Worm (Caenorhabditis elegans) whole organism, late embryonic: ENCODE results near the gene F16G10.3.
A peak's percentile ranks its signal among the peaks of the same experiment; 100 is the strongest.

Source experiments
- F13H6.1 ChIP-seq: sonication (generic microtip); optimal IDR thresholded peaks from 2 replicates; lab custom pipeline; 2016; ENCODE audit warnings: missing genetic modification characterization, missing compliant biosample characterization
- K02D7.2 ChIP-seq: sonication (generic microtip); optimal IDR thresholded peaks from 2 replicates; lab custom pipeline; 2017; ENCODE audit warnings: mild to moderate bottlenecking, missing genetic modification characterization, missing compliant biosample characterization
- K09A11.1 ChIP-seq: sonication (generic microtip); optimal IDR thresholded peaks from 2 replicates; lab custom pipeline; 2017; ENCODE audit warnings: antibody characterized with exemption, mild to moderate bottlenecking, missing genetic modification characterization, missing compliant biosample characterization; ENCODE audit not compliant: insufficient read depth
- ceh-14 ChIP-seq: sonication (generic microtip); optimal IDR thresholded peaks from 2 replicates; lab custom pipeline; 2016; ENCODE audit warnings: missing genotype, missing genetic modification characterization, missing compliant biosample characterization
- ceh-18 ChIP-seq: sonication (generic microtip); optimal IDR thresholded peaks from 2 replicates; lab custom pipeline; 2016; ENCODE audit warnings: missing genetic modification characterization, missing compliant biosample characterization
- ceh-19 ChIP-seq: fragments of 200-800 bp; sonication (Bioruptor generic); optimal IDR thresholded peaks from 2 replicates; lab custom pipeline; 2018; ENCODE audit warnings: mild to moderate bottlenecking, missing genetic modification characterization, missing compliant biosample characterization
- ceh-2 ChIP-seq: sonication (generic microtip); optimal IDR thresholded peaks from 2 replicates; lab custom pipeline; 2016; ENCODE audit warnings: missing genotype, missing genetic modification characterization, missing compliant biosample characterization
- ceh-24 ChIP-seq: sonication (generic microtip); optimal IDR thresholded peaks from 2 replicates; lab custom pipeline; 2016; ENCODE audit warnings: mild to moderate bottlenecking, missing genetic modification characterization, missing compliant biosample characterization
- ceh-30 ChIP-seq: fragments of 150-350 bp; optimal IDR thresholded peaks from 2 replicates; lab custom pipeline; 2014; ENCODE audit warnings: missing biosample characterization, missing genetic modification characterization
- ceh-31 ChIP-seq: sonication (generic microtip); optimal IDR thresholded peaks from 2 replicates; lab custom pipeline; 2016; ENCODE audit warnings: missing genetic modification characterization, missing compliant biosample characterization
- ceh-6 ChIP-seq: fragments of 200-800 bp; sonication (Bioruptor generic); optimal IDR thresholded peaks from 2 replicates; lab custom pipeline; 2018; ENCODE audit warnings: mild to moderate bottlenecking, missing genetic modification characterization, missing compliant biosample characterization
- ceh-9 ChIP-seq: sonication (generic microtip); optimal IDR thresholded peaks from 2 replicates; lab custom pipeline; 2016; ENCODE audit warnings: mild to moderate bottlenecking, missing genetic modification characterization, inconsistent platforms, missing compliant biosample characterization
- dmd-4 ChIP-seq: sonication (generic microtip); optimal IDR thresholded peaks from 2 replicates; lab custom pipeline; 2016; ENCODE audit warnings: borderline replicate concordance, missing genetic modification characterization, missing compliant biosample characterization
- dve-1 ChIP-seq: sonication (generic microtip); optimal IDR thresholded peaks from 2 replicates; lab custom pipeline; 2017; ENCODE audit warnings: antibody characterized with exemption, mild to moderate bottlenecking, missing genetic modification characterization, missing compliant biosample characterization
- elt-2 ChIP-seq: sonication (generic microtip); optimal IDR thresholded peaks from 2 replicates; lab custom pipeline; 2016; ENCODE audit warnings: missing genetic modification reagents, missing genetic modification characterization, missing compliant biosample characterization
- elt-4 ChIP-seq: sonication (generic microtip); optimal IDR thresholded peaks from 2 replicates; lab custom pipeline; 2016; ENCODE audit warnings: missing genetic modification characterization, missing compliant biosample characterization
- ets-4 ChIP-seq: sonication (generic microtip); optimal IDR thresholded peaks from 2 replicates; lab custom pipeline; 2016; ENCODE audit warnings: missing genetic modification characterization, missing compliant biosample characterization
- fax-1 ChIP-seq: sonication (generic microtip); optimal IDR thresholded peaks from 2 replicates; lab custom pipeline; 2016; ENCODE audit warnings: missing genotype, missing genetic modification characterization, missing compliant biosample characterization
- fkh-10 ChIP-seq: fragments of 150-350 bp; optimal IDR thresholded peaks from 2 replicates; lab custom pipeline; 2014; ENCODE audit warnings: missing biosample characterization, missing genetic modification reagents, missing genetic modification characterization
- fkh-6 ChIP-seq: sonication (generic microtip); optimal IDR thresholded peaks from 2 replicates; lab custom pipeline; 2016; ENCODE audit warnings: missing genetic modification characterization, missing compliant biosample characterization
- hlh-13 ChIP-seq: fragments of 200-800 bp; sonication (Bioruptor generic); optimal IDR thresholded peaks from 2 replicates; lab custom pipeline; 2018; ENCODE audit warnings: mild to moderate bottlenecking, missing genetic modification characterization, missing compliant biosample characterization
- hlh-15 ChIP-seq: sonication (generic microtip); optimal IDR thresholded peaks from 2 replicates; lab custom pipeline; 2016; ENCODE audit warnings: missing genetic modification characterization, missing compliant biosample characterization
- hlh-30 ChIP-seq: sonication (generic microtip); optimal IDR thresholded peaks from 2 replicates; lab custom pipeline; 2017; ENCODE audit warnings: antibody characterized with exemption, missing genetic modification characterization, missing compliant biosample characterization; ENCODE audit not compliant: insufficient read depth
- hlh-8 ChIP-seq: sonication (generic microtip); optimal IDR thresholded peaks from 2 replicates; lab custom pipeline; 2016; ENCODE audit warnings: missing genotype, missing genetic modification characterization, missing compliant biosample characterization
- lim-6 ChIP-seq: sonication (generic microtip); optimal IDR thresholded peaks from 2 replicates; lab custom pipeline; 2016; ENCODE audit warnings: missing genetic modification characterization, missing compliant biosample characterization
- lin-11 ChIP-seq: fragments of 200-800 bp; sonication (Bioruptor generic); optimal IDR thresholded peaks from 2 replicates; lab custom pipeline; 2018; ENCODE audit warnings: mild to moderate bottlenecking, missing genetic modification characterization, missing compliant biosample characterization
- madf-2 ChIP-seq: sonication (generic microtip); optimal IDR thresholded peaks from 2 replicates; lab custom pipeline; 2017; ENCODE audit warnings: missing genetic modification characterization, missing compliant biosample characterization
- mec-3 ChIP-seq: sonication (generic microtip); optimal IDR thresholded peaks from 2 replicates; lab custom pipeline; 2016; ENCODE audit warnings: borderline replicate concordance, missing genetic modification characterization, missing compliant biosample characterization
- nfya-1 ChIP-seq: sonication (generic microtip); optimal IDR thresholded peaks from 2 replicates; lab custom pipeline; 2017; ENCODE audit warnings: missing genetic modification characterization, mild to moderate bottlenecking, missing compliant biosample characterization, antibody characterized with exemption, moderate library complexity
- nhr-11 ChIP-seq: fragments of 150-350 bp; optimal IDR thresholded peaks from 2 replicates; lab custom pipeline; 2014; ENCODE audit warnings: missing biosample characterization, missing genetic modification characterization
- nhr-232 ChIP-seq: sonication (generic microtip); optimal IDR thresholded peaks from 2 replicates; lab custom pipeline; 2016; ENCODE audit warnings: missing genetic modification characterization, missing compliant biosample characterization
- npax-4 ChIP-seq: sonication (generic microtip); optimal IDR thresholded peaks from 2 replicates; lab custom pipeline; 2016; ENCODE audit warnings: missing genetic modification characterization, missing compliant biosample characterization
- pag-3 ChIP-seq: sonication (generic microtip); optimal IDR thresholded peaks from 2 replicates; lab custom pipeline; 2016; ENCODE audit warnings: missing compliant biosample characterization, missing genetic modification characterization, borderline replicate concordance
- pax-1 ChIP-seq: fragments of 150-350 bp; optimal IDR thresholded peaks from 2 replicates; lab custom pipeline; 2014; ENCODE audit warnings: missing biosample characterization, missing genetic modification characterization
- pqm-1 ChIP-seq: sonication (generic microtip); optimal IDR thresholded peaks from 2 replicates; lab custom pipeline; 2016; ENCODE audit warnings: missing genetic modification characterization, missing compliant biosample characterization
- pros-1 ChIP-seq: fragments of 150-350 bp; optimal IDR thresholded peaks from 2 replicates; lab custom pipeline; 2014; ENCODE audit warnings: missing biosample characterization, missing genetic modification reagents, missing genetic modification characterization
- rnt-1 ChIP-seq: sonication (generic microtip); optimal IDR thresholded peaks from 2 replicates; lab custom pipeline; 2016; ENCODE audit warnings: missing genetic modification characterization, missing compliant biosample characterization
- syd-9 ChIP-seq: sonication (generic microtip); optimal IDR thresholded peaks from 2 replicates; lab custom pipeline; 2016; ENCODE audit warnings: mild to moderate bottlenecking, missing genetic modification characterization, moderate library complexity, missing compliant biosample characterization
- tbx-2 ChIP-seq: sonication (generic microtip); optimal IDR thresholded peaks from 2 replicates; lab custom pipeline; 2016; ENCODE audit warnings: missing genetic modification characterization, missing compliant biosample characterization
- ttx-3 ChIP-seq: sonication (generic microtip); optimal IDR thresholded peaks from 2 replicates; lab custom pipeline; 2016; ENCODE audit warnings: missing genetic modification reagents, missing genetic modification characterization, missing compliant biosample characterization
- unc-3 ChIP-seq, 2 experiments: fragments of 200-800 bp in 1 of 2; sonication (Bioruptor generic) in 1 of 2; sonication (generic microtip) in 1 of 2; conservative IDR thresholded peaks in 1 of 2; optimal IDR thresholded peaks in 1 of 2; 2 replicates each; pipeline versions ENCODE4 v1.3.6 to Lab custom; 2016 to 2022; ENCODE audit warnings: missing compliant biosample characterization in 2 of 2, missing genetic modification characterization in 2 of 2, missing genetic modification reagents in 1 of 2
- unc-42 ChIP-seq: sonication (generic microtip); optimal IDR thresholded peaks from 2 replicates; lab custom pipeline; 2016; ENCODE audit warnings: missing genotype, missing genetic modification characterization, missing compliant biosample characterization
- unc-86 ChIP-seq: sonication (generic microtip); optimal IDR thresholded peaks from 2 replicates; lab custom pipeline; 2016; ENCODE audit warnings: missing genetic modification characterization, missing compliant biosample characterization
- zip-5 ChIP-seq: sonication (generic microtip); optimal IDR thresholded peaks from 2 replicates; lab custom pipeline; 2016; ENCODE audit warnings: missing genetic modification characterization, missing compliant biosample characterization
- ztf-16 ChIP-seq: sonication (generic microtip); optimal IDR thresholded peaks from 2 replicates; lab custom pipeline; 2017; ENCODE audit warnings: missing genetic modification characterization, missing compliant biosample characterization

The F16G10.3 gene

ce11 chrII:2368956-2369355 lies 3.2 kb upstream of the F16G10.3 start, which contains the start of gene hpo-25:
Gene hpo-25, plus strand, starts transcription at chrII:2369256.
- TF ChIP-seq ttx-3 (tag; lab: Kevin White, UChicago), result no peak
- TF ChIP-seq unc-42 (tag; lab: Kevin White, UChicago), result no peak
- no peak for TF ChIP-seq fax-1 (tag; lab: Kevin White, UChicago)
- no peak for TF ChIP-seq lin-11 (tag; lab: Kevin White, UChicago)
- no peak for TF ChIP-seq ets-4 (tag; lab: Kevin White, UChicago)
- TF ChIP-seq ceh-2 (tag; lab: Kevin White, UChicago), result no peak
- no peak for TF ChIP-seq rnt-1
- no peak for TF ChIP-seq syd-9 (tag; lab: Kevin White, UChicago)
- TF ChIP-seq fkh-6, result no peak
- TF ChIP-seq unc-86 (tag; lab: Kevin White, UChicago), result no peak
- no peak for TF ChIP-seq npax-4 (tag; lab: Kevin White, UChicago)
- TF ChIP-seq, all 69 proteins: peak for 0

- TF ChIP-seq ztf-16 (no peak), ceh-6 (no peak), nfya-1 (no peak), ceh-31 (tag; lab: Kevin White, UChicago) (no peak), nhr-232 (tag; lab: Kevin White, UChicago) (no peak), ceh-18 (tag; lab: Kevin White, UChicago) (no peak), F13H6.1 (no peak), hlh-13 (GFP tag; lab: Kevin White, UChicago) (no peak), hlh-8 (no peak), dve-1 (no peak), lim-6 (tag; lab: Kevin White, UChicago) (no peak), syd-9 (tag; lab: Kevin White, UChicago) (no peak)
Observed at ce11 chrII:2374973-2375372, 2.8 kb downstream of the F16G10.3 start, which contains the start of gene F16G10.2. Gene F16G10.2, plus strand, starts transcription at chrII:2375273.

DNA sequence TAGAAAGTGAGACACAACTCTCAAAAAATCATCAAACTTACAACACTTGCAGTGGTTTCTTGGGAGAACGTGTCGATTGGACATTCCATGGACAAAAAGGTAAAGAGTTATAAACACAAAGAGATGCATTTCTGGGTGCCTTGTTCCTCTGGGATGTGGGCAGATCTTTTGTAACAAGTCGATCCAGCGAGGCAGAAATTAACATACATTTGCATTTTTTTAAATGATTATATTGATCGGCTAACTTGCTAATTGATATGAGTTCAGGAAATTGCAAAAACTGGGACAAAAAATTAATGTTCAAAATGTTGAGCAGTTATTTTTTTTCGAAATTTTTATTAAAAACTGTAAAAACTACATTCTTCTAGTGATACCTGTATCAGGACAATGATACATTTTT lies 5.6 kb downstream of the F16G10.3 start, which contains the start of gene F16G10.6:
TSS of gene F16G10.6 (minus strand) at position 101 of the 400 bp plus-strand sequence.
- TF ChIP-seq pqm-1 (tag; lab: Kevin White, UChicago) (no peak), lim-6 (tag; lab: Kevin White, UChicago) (no peak), ceh-9 (tag; lab: Kevin White, UChicago) (no peak), rnt-1 (no peak), ceh-18 (tag; lab: Kevin White, UChicago) (no peak), unc-3 (GFP tag; conservative IDR thresholded peaks at IDR 0.05; lab: Robert Waterston, UW) (no peak), unc-3 (tag; optimal IDR thresholded peaks at IDR 0.05; lab: Kevin White, UChicago) (no peak), ceh-19 (GFP tag; lab: Kevin White, UChicago) (no peak), syd-9 (tag; lab: Kevin White, UChicago) (no peak), elt-4 (tag; lab: Kevin White, UChicago) (no peak), pros-1 (no peak), ceh-24 (tag; lab: Kevin White, UChicago) (no peak), dmd-4 (tag; lab: Kevin White, UChicago) (no peak), ets-4 (tag; lab: Kevin White, UChicago) (no peak), K09A11.1 (no peak), ceh-30 (no peak), hlh-13 (GFP tag; lab: Kevin White, UChicago) (no peak), hlh-8 (no peak), madf-2 (no peak), unc-86 (tag; lab: Kevin White, UChicago) (no peak)

DNA sequence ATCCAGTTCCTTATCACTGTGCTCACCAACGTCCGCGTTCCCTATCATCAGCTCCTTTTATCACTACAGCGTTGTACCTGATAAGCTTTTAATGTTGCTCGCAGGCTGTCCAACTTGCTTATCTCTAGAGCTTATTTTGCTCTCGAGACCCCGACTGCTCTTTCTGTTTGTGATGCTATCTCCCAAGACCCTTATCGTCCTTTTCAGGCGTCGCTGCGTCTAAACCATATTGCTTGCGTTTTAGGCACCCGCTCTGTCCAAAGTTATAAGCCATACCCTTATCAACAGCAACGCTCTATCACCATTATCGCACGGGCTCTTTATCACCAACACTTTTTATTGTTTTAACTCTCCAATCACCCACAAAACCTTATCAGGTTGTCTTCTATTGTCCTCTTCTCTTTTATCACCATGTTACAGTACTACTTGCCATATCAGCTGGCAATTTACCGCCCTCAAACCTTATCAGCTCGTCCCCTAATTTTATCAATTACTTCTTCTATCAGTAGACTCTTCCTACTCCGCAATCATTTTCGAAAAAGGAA lies 6.3 kb downstream of the F16G10.3 start:
- TF ChIP-seq nhr-232 (tag; lab: Kevin White, UChicago), result no peak
- TF ChIP-seq fkh-6, result no peak
- no peak for TF ChIP-seq lim-6 (tag; lab: Kevin White, UChicago)
- no peak for TF ChIP-seq tbx-2
- TF ChIP-seq unc-86 (tag; lab: Kevin White, UChicago), result no peak
- TF ChIP-seq pax-1 (tag; lab: Kevin White, UChicago), result no peak
- no peak for TF ChIP-seq nfya-1
- peak; percentile 100 for TF ChIP-seq elt-2 (tag; lab: Kevin White, UChicago)
- TF ChIP-seq hlh-15, result no peak
- TF ChIP-seq ceh-14 (tag; lab: Kevin White, UChicago), result no peak
- TF ChIP-seq pros-1, result no peak
- peak; percentile 36 for TF ChIP-seq elt-4 (tag; lab: Kevin White, UChicago)
- peak; percentile 57 for TF ChIP-seq ets-4 (tag; lab: Kevin White, UChicago)
- TF ChIP-seq K02D7.2 (tag; lab: Kevin White, UChicago), result no peak
- TF ChIP-seq pag-3 (tag; lab: Kevin White, UChicago), result no peak
- TF ChIP-seq hlh-30 (tag; lab: Kevin White, UChicago), result no peak
- TF ChIP-seq zip-5 (tag; lab: Kevin White, UChicago), result peak; percentile 70
- TF ChIP-seq fkh-10, result no peak
- TF ChIP-seq nhr-11 (tag; lab: Kevin White, UChicago), result no peak
- no peak for TF ChIP-seq mec-3 (tag; lab: Kevin White, UChicago)
- peak; percentile 98 for TF ChIP-seq pqm-1 (tag; lab: Kevin White, UChicago)
- TF ChIP-seq rnt-1, result no peak
